Fruit fly (Drosophila melanogaster) whole organism, adult: ENCODE measurements around the gene CG5171.

Source experiments
- CG14711 ChIP-seq: fragments of 200-800 bp; sonication (Bioruptor generic); optimal IDR thresholded peaks from 2 replicates; lab custom pipeline; 2018; ENCODE audit warnings: missing biosample characterization, mild to moderate bottlenecking, missing genetic modification characterization, moderate library complexity
- Clk ChIP-seq: fragments of 200-800 bp; sonication (Bioruptor generic); optimal IDR thresholded peaks from 2 replicates; lab custom pipeline; 2017; ENCODE audit warnings: missing biosample characterization, missing genetic modification characterization
- Crg-1 ChIP-seq: fragments of 200-800 bp; sonication (Bioruptor generic); optimal IDR thresholded peaks from 2 replicates; lab custom pipeline; 2016; ENCODE audit warnings: missing biosample characterization, missing genetic modification characterization

- TF ChIP-seq CG14711 (no peak), Clk (GFP tag; lab: Kevin White, UChicago) (no peak), Crg-1 (no peak)
Observed at dm6 chr2L:7411947-7412621, 10.9 kb downstream of the CG5171 start, which contains the start of gene chm.
